Worm (Caenorhabditis elegans) whole organism, L2 larva: ENCODE results near the gene far-4.

Source experiments
- F13H6.1 ChIP-seq: sonication (generic microtip); optimal IDR thresholded peaks from 2 replicates; lab custom pipeline; 2016; ENCODE audit warnings: missing genetic modification characterization, missing compliant biosample characterization
- Y55F3AM.14 ChIP-seq: fragments of 200-800 bp; sonication (Bioruptor generic); optimal IDR thresholded peaks from 2 replicates; lab custom pipeline; 2018; ENCODE audit warnings: mild to moderate bottlenecking, missing genetic modification characterization, missing compliant biosample characterization
- aly-2 ChIP-seq: fragments of 150-350 bp; optimal IDR thresholded peaks from 2 replicates; lab custom pipeline; 2014; ENCODE audit warnings: missing biosample characterization, missing genetic modification characterization
- ceh-16 ChIP-seq: fragments of 150-350 bp; optimal IDR thresholded peaks from 2 replicates; lab custom pipeline; 2014; ENCODE audit warnings: missing biosample characterization, missing genetic modification characterization
- ceh-82 ChIP-seq: fragments of 150-350 bp; optimal IDR thresholded peaks from 2 replicates; lab custom pipeline; 2014; ENCODE audit warnings: missing biosample characterization, missing genetic modification characterization
- crh-2 ChIP-seq: sonication (generic microtip); optimal IDR thresholded peaks from 2 replicates; lab custom pipeline; 2017; ENCODE audit warnings: missing biosample characterization, missing genetic modification characterization
- dmd-4 ChIP-seq: sonication (generic microtip); optimal IDR thresholded peaks from 2 replicates; lab custom pipeline; 2017; ENCODE audit warnings: missing biosample characterization, missing genetic modification characterization
- elt-1 ChIP-seq: fragments of 150-350 bp; optimal IDR thresholded peaks from 2 replicates; lab custom pipeline; 2014; ENCODE audit warnings: missing biosample characterization, missing genetic modification characterization
- elt-3 ChIP-seq: sonication (generic microtip); optimal IDR thresholded peaks from 2 replicates; lab custom pipeline; 2017; ENCODE audit warnings: missing biosample characterization, missing genetic modification characterization
- fos-1 ChIP-seq: fragments of 150-350 bp; optimal IDR thresholded peaks from 2 replicates; lab custom pipeline; 2014; ENCODE audit warnings: missing biosample characterization, missing genetic modification characterization
- gmeb-1 ChIP-seq: fragments of 150-350 bp; optimal IDR thresholded peaks from 2 replicates; lab custom pipeline; 2014; ENCODE audit warnings: missing biosample characterization, missing genetic modification characterization
- lin-11 ChIP-seq: fragments of 150-350 bp; sonication (generic microtip); optimal IDR thresholded peaks from 2 replicates; lab custom pipeline; 2014; ENCODE audit warnings: missing biosample characterization, missing genetic modification characterization, inconsistent platforms, mixed read lengths
- lin-39 ChIP-seq: fragments of 150-350 bp; optimal IDR thresholded peaks from 2 replicates; lab custom pipeline; 2014; ENCODE audit warnings: missing biosample characterization, missing genetic modification reagents, missing genetic modification characterization
- mab-5 ChIP-seq: fragments of 150-350 bp; optimal IDR thresholded peaks from 2 replicates; lab custom pipeline; 2014; ENCODE audit warnings: missing biosample characterization, missing genetic modification characterization
- mdl-1 ChIP-seq, 2 experiments: fragments of 150-350 bp in 1 of 2; sonication (generic microtip) in 1 of 2; optimal IDR thresholded peaks; 2 replicates each; lab custom pipeline; 2017; ENCODE audit warnings: missing biosample characterization in 2 of 2, missing genetic modification characterization in 2 of 2
- nhr-11 ChIP-seq: fragments of 150-350 bp; optimal IDR thresholded peaks from 2 replicates; lab custom pipeline; 2014; ENCODE audit warnings: missing biosample characterization, missing genetic modification characterization
- nhr-12 ChIP-seq: fragments of 150-350 bp; optimal IDR thresholded peaks from 2 replicates; lab custom pipeline; 2014; ENCODE audit warnings: missing biosample characterization, missing genetic modification characterization
- nhr-129 ChIP-seq: fragments of 150-350 bp; optimal IDR thresholded peaks from 2 replicates; lab custom pipeline; 2014; ENCODE audit warnings: missing biosample characterization, missing genetic modification characterization
- nhr-23 ChIP-seq: fragments of 150-350 bp; optimal IDR thresholded peaks from 2 replicates; lab custom pipeline; 2014; ENCODE audit warnings: missing biosample characterization, missing genetic modification reagents, missing genetic modification characterization
- nhr-25 ChIP-seq: fragments of 150-350 bp; sonication (generic microtip); optimal IDR thresholded peaks from 3 replicates; lab custom pipeline; 2014; ENCODE audit warnings: missing biosample characterization, missing genetic modification characterization
- nhr-6 ChIP-seq: fragments of 150-350 bp; optimal IDR thresholded peaks from 2 replicates; lab custom pipeline; 2014; ENCODE audit warnings: missing biosample characterization, missing genetic modification characterization
- nhr-77 ChIP-seq: fragments of 150-350 bp; optimal IDR thresholded peaks from 2 replicates; lab custom pipeline; 2014; ENCODE audit warnings: missing biosample characterization, missing genetic modification characterization
- peb-1 ChIP-seq: fragments of 150-350 bp; optimal IDR thresholded peaks from 2 replicates; lab custom pipeline; 2014; ENCODE audit warnings: missing biosample characterization, missing genetic modification characterization
- skn-1 ChIP-seq: sonication (generic microtip); optimal IDR thresholded peaks from 2 replicates; lab custom pipeline; 2017; ENCODE audit warnings: missing biosample characterization, missing genetic modification characterization
- sma-9 ChIP-seq, 2 experiments: fragments of 150-350 bp in 1 of 2; sonication (generic microtip) in 1 of 2; optimal IDR thresholded peaks; 2 replicates each; lab custom pipeline; 2014 to 2016; ENCODE audit warnings: missing genetic modification characterization in 2 of 2, mild to moderate bottlenecking in 1 of 2, missing biosample characterization in 1 of 2, missing compliant biosample characterization in 1 of 2, missing genetic modification reagents in 1 of 2, moderate library complexity in 1 of 2
- snpc-4 ChIP-seq: fragments of 150-350 bp; optimal IDR thresholded peaks from 2 replicates; lab custom pipeline; 2014; ENCODE audit warnings: missing biosample characterization, missing genetic modification characterization
- unc-39 ChIP-seq: fragments of 150-350 bp; optimal IDR thresholded peaks from 2 replicates; lab custom pipeline; 2014; ENCODE audit warnings: missing biosample characterization, missing genetic modification characterization
- unc-55 ChIP-seq: fragments of 150-350 bp; sonication (generic microtip); optimal IDR thresholded peaks from 3 replicates; lab custom pipeline; 2014; ENCODE audit warnings: missing biosample characterization, missing genetic modification reagents, missing genetic modification characterization
- ztf-1 ChIP-seq: fragments of 200-800 bp; sonication (Bioruptor generic); conservative IDR thresholded peaks from 2 replicates; pipeline ENCODE4 v1.3.6; 2022; ENCODE audit warnings: missing genetic modification characterization, missing compliant biosample characterization
- ztf-11 ChIP-seq: sonication (generic microtip); optimal IDR thresholded peaks from 2 replicates; lab custom pipeline; 2017; ENCODE audit warnings: missing biosample characterization, missing genetic modification characterization
- ztf-4 ChIP-seq: fragments of 150-350 bp; optimal IDR thresholded peaks from 2 replicates; lab custom pipeline; 2014; ENCODE audit warnings: missing biosample characterization, missing genetic modification characterization

Gene far-4

ce11 chrV:13036466-13036865 lies 37.0 kb upstream of the far-4 start, which contains the start of gene W07G4.2:
TSS of gene W07G4.2 (minus strand) at chrV:13036566.
- TF ChIP-seq ceh-16 (tag; lab: Kevin White, UChicago) (no peak), sma-9 (GFP tag; optimal IDR thresholded peaks at IDR 0.05; lab: Kevin White, UChicago) (no peak), sma-9 (tag; optimal IDR thresholded peaks at IDR 0.05; lab: Kevin White, UChicago) (no peak), lin-39 (tag; lab: Kevin White, UChicago) (no peak), skn-1 (no peak), gmeb-1 (tag; lab: Kevin White, UChicago) (no peak), elt-1 (no peak), mab-5 (tag; lab: Kevin White, UChicago) (no peak), elt-3 (tag; lab: Kevin White, UChicago) (no peak), peb-1 (tag; lab: Kevin White, UChicago) (no peak), ztf-4 (tag; lab: Kevin White, UChicago) (no peak), ztf-11 (tag; lab: Kevin White, UChicago) (no peak), F13H6.1 (tag; lab: Kevin White, UChicago) (no peak), ztf-1 (GFP tag; lab: Robert Waterston, UW) (no peak), mdl-1 (tag; optimal IDR thresholded peaks at IDR 0.05; lab: Kevin White, UChicago) (no peak), snpc-4 (tag; lab: Kevin White, UChicago) (no peak), fos-1 (tag; lab: Kevin White, UChicago) (no peak), ceh-82 (tag; lab: Kevin White, UChicago) (no peak), nhr-12 (no peak), unc-39 (tag; lab: Kevin White, UChicago) (no peak), nhr-77 (tag; lab: Kevin White, UChicago) (no peak)

- no peak for TF ChIP-seq mab-5 (tag; lab: Kevin White, UChicago)
- TF ChIP-seq mdl-1 (tag; optimal IDR thresholded peaks at IDR 0.05; lab: Kevin White, UChicago): no peak
- TF ChIP-seq nhr-129 (tag; lab: Kevin White, UChicago): no peak
- TF ChIP-seq peb-1 (tag; lab: Kevin White, UChicago): no peak
- TF ChIP-seq nhr-6 (tag; lab: Kevin White, UChicago): no peak
- TF ChIP-seq ceh-82 (tag; lab: Kevin White, UChicago): no peak
These were observed 35.1 kb upstream of the far-4 start, which contains the start of gene W07G4.7 for ce11 chrV:13034604-13035003. TSS of gene W07G4.7 (minus strand) at chrV:13034704.

DNA sequence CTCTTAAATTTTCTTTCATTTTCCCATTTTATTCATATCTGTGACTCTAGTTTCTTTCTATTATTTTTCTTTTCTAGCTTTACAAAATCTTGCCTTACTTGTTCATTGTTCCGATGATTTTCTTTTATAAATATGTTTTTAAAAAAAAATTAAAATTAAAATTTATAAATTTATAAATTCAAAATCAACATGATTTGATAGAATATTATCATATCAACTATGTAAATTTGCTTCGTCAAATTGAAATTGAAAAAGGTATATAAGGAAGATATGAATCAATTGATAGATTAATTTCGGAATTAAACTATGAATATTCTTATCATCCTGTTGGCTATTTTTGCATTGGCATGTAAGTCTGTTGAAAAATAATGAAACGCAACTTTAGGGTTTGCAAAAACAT lies 33.8 kb upstream of the far-4 start, which contains the start of gene W07G4.1:
W07G4.1 (plus strand) TSS at position 301 of the 400 bp plus-strand sequence.
- TF ChIP-seq F13H6.1 (tag; lab: Kevin White, UChicago) (no peak), nhr-129 (tag; lab: Kevin White, UChicago) (no peak), Y55F3AM.14 (GFP tag; lab: Kevin White, UChicago) (no peak), dmd-4 (tag; lab: Kevin White, UChicago) (no peak), ztf-1 (GFP tag; lab: Robert Waterston, UW) (no peak), mdl-1 (tag; optimal IDR thresholded peaks at IDR 0.05; lab: Kevin White, UChicago) (no peak), skn-1 (no peak), nhr-23 (tag; lab: Kevin White, UChicago) (no peak), crh-2 (tag; lab: Kevin White, UChicago) (no peak), lin-11 (tag; lab: Kevin White, UChicago) (no peak), nhr-11 (tag; lab: Kevin White, UChicago) (no peak)

DNA sequence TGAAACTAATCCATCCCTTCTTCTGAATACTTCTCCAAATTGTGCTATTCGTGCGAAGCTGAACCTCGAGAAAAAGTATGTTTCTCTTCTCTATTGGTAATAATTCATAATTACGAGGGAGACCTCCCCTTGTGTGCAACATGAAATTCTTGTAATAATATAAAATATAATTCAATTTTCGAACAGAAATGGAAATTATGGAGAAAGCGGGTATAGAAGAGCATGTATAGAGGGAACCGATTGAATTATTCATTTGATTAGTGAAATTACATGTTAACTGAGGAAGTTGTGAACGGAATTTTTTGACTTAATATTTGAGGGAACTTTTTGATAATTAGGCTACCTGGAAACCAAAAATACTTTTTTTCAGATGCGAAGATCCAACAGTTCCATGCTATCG lies 29.4 kb upstream of the far-4 start:
- no peak for TF ChIP-seq unc-55
- TF ChIP-seq snpc-4 (tag; lab: Kevin White, UChicago): no peak
- no peak for TF ChIP-seq mdl-1 (tag; optimal IDR thresholded peaks at IDR 0.05; lab: Kevin White, UChicago)
- no peak for TF ChIP-seq nhr-129 (tag; lab: Kevin White, UChicago)

- TF ChIP-seq aly-2 (no peak), snpc-4 (tag; lab: Kevin White, UChicago) (no peak), nhr-25 (tag; lab: Kevin White, UChicago) (no peak)
These were observed 27.3 kb upstream of the far-4 start for ce11 chrV:13026631-13027299.
